Worm (Caenorhabditis elegans): Measurements from ENCODE around the gene T23C6.4.

The T23C6.4 gene

DNA sequence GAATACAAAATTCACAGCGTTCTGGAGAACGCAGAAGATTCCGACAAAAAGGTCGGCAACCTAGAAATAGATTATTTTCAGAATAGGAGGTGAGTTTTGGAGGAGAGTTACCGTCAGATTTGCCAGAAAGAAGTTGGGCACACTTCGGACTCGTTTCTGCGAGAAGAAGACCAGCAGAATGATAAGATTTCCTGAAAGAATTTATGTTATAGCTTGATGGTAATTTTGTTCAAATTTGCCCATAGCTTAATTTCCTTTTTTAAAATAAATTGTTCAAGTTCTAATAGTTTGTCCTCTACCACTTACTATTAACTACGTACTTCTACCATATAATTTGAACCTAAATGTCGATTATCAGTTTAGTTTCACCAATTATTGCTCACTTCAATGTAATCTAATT is 7.4 kb upstream of the T23C6.4 start:
- TF ChIP-seq gmeb-1 (tag; optimal IDR thresholded peaks at IDR 0.05) = no peak
- TF ChIP-seq sma-9 (GFP tag; optimal IDR thresholded peaks at IDR 0.05) = no peak
- no peak for TF ChIP-seq sma-9 (tag; optimal IDR thresholded peaks at IDR 0.05)
- no peak for TF ChIP-seq nhr-12 (tag; optimal IDR thresholded peaks at IDR 0.05)
- no peak for TF ChIP-seq alr-1 (tag; optimal IDR thresholded peaks at IDR 0.05)
- TF ChIP-seq mab-5 (tag; optimal IDR thresholded peaks at IDR 0.05) = no peak
- no peak for TF ChIP-seq mdl-1 (tag; optimal IDR thresholded peaks at IDR 0.05)
- TF ChIP-seq aly-2 (tag; optimal IDR thresholded peaks at IDR 0.05) = no peak
- no peak for TF ChIP-seq fos-1 (tag; optimal IDR thresholded peaks at IDR 0.05)
- TF ChIP-seq nhr-10 (tag; optimal IDR thresholded peaks at IDR 0.05) = no peak
- no peak for TF ChIP-seq unc-39 (tag; optimal IDR thresholded peaks at IDR 0.05)

- peak; percentile 85 for TF ChIP-seq egl-27 (tag; optimal IDR thresholded peaks at IDR 0.05)
- TF ChIP-seq nhr-6 (tag; optimal IDR thresholded peaks at IDR 0.05) = peak; percentile 59
- TF ChIP-seq F13H6.1 (tag; optimal IDR thresholded peaks at IDR 0.05) = peak; percentile 74
- peak; percentile 83 for TF ChIP-seq C34F6.9 (tag; optimal IDR thresholded peaks at IDR 0.05)
- no peak for TF ChIP-seq unc-39 (tag; optimal IDR thresholded peaks at IDR 0.05)
- peak; percentile 73 for TF ChIP-seq sma-9 (GFP tag; optimal IDR thresholded peaks at IDR 0.05)
- no peak for TF ChIP-seq sma-9 (tag; optimal IDR thresholded peaks at IDR 0.05)
- TF ChIP-seq lsy-2 (tag; optimal IDR thresholded peaks at IDR 0.05) = peak; percentile 49 to 81
- no peak for TF ChIP-seq nhr-77 (tag; optimal IDR thresholded peaks at IDR 0.05)
- peak; percentile 81 for TF ChIP-seq crh-2 (tag; optimal IDR thresholded peaks at IDR 0.05)
- peak; percentile 47 for TF ChIP-seq sem-4 (tag; optimal IDR thresholded peaks at IDR 0.05)
- TF ChIP-seq ztf-4 (tag; optimal IDR thresholded peaks at IDR 0.05) = peak; percentile 37
- no peak for TF ChIP-seq dmd-4 (tag; optimal IDR thresholded peaks at IDR 0.05)
- TF ChIP-seq fos-1 (tag; optimal IDR thresholded peaks at IDR 0.05) = peak; percentile 73
- TF ChIP-seq mab-5 (tag; optimal IDR thresholded peaks at IDR 0.05) = peak; percentile 11
- peak; percentile 67 for TF ChIP-seq nhr-21 (tag; optimal IDR thresholded peaks at IDR 0.05)
- peak; percentile 83 for TF ChIP-seq unc-55 (GFP tag; optimal IDR thresholded peaks at IDR 0.05)
- no peak for TF ChIP-seq sma-3 (GFP tag; optimal IDR thresholded peaks at IDR 0.05)
- TF ChIP-seq ceh-82 (tag; optimal IDR thresholded peaks at IDR 0.05) = no peak
- TF ChIP-seq ztf-11 (tag; optimal IDR thresholded peaks at IDR 0.05) = no peak
- TF ChIP-seq R02D3.7 (tag; optimal IDR thresholded peaks at IDR 0.05) = no peak
- TF ChIP-seq nhr-10 (tag; optimal IDR thresholded peaks at IDR 0.05) = no peak
- TF ChIP-seq nhr-25 (tag; optimal IDR thresholded peaks at IDR 0.05) = no peak
- TF ChIP-seq nhr-129 (tag; optimal IDR thresholded peaks at IDR 0.05) = peak; percentile 81
- no peak for TF ChIP-seq lin-13 (GFP tag; optimal IDR thresholded peaks at IDR 0.05)
- TF ChIP-seq snpc-4 (tag; optimal IDR thresholded peaks at IDR 0.05) = peak; percentile 1
- TF ChIP-seq lin-11 (tag; optimal IDR thresholded peaks at IDR 0.05) = peak; percentile 59
- peak; percentile 34 for TF ChIP-seq blmp-1 (tag; optimal IDR thresholded peaks at IDR 0.05; ENCODE audit: insufficient read depth)
- TF ChIP-seq zag-1 (tag; optimal IDR thresholded peaks at IDR 0.05) = peak; percentile 50
These were observed 1.5 kb upstream of the T23C6.4 start, which contains the start of gene mdt-1.2 for ce11 chrX:17151160-17151711. TSS of gene mdt-1.2 (plus strand) at chrX:17151522.

DNA sequence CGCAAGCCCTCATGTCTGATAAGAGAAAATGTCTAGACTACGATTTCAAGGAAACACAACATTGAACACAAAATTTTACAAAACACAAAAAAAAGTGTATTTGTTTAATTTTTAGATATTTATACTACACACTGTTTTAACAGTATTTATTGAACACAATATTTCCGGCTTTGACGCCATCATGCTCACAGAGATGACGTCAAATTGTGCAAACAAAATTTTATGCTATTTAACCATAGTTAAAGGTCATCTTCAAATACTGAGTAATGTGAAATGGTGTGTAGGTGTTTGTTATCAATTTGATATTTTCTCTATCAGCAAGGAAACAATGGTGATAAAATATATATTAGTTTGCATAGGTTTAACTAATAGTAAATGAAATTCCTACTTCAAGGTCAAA is 3.2 kb downstream of the T23C6.4 start:
- TF ChIP-seq lin-13 (GFP tag; optimal IDR thresholded peaks at IDR 0.05) (no peak), dmd-4 (tag; optimal IDR thresholded peaks at IDR 0.05) (no peak), nhr-6 (tag; optimal IDR thresholded peaks at IDR 0.05) (no peak), crh-2 (tag; optimal IDR thresholded peaks at IDR 0.05) (peak; percentile 10), sma-9 (GFP tag; optimal IDR thresholded peaks at IDR 0.05) (peak; percentile 13), sma-9 (tag; optimal IDR thresholded peaks at IDR 0.05) (no peak), fos-1 (tag; optimal IDR thresholded peaks at IDR 0.05) (peak; percentile 77), ztf-4 (tag; optimal IDR thresholded peaks at IDR 0.05) (no peak), mab-5 (tag; optimal IDR thresholded peaks at IDR 0.05) (no peak), skn-1 (tag; optimal IDR thresholded peaks at IDR 0.05) (no peak), unc-55 (GFP tag; optimal IDR thresholded peaks at IDR 0.05) (no peak), nhr-25 (tag; optimal IDR thresholded peaks at IDR 0.05) (no peak), unc-62 (GFP tag; optimal IDR thresholded peaks at IDR 0.05) (no peak), F13H6.1 (tag; optimal IDR thresholded peaks at IDR 0.05) (peak; percentile 25)

DNA sequence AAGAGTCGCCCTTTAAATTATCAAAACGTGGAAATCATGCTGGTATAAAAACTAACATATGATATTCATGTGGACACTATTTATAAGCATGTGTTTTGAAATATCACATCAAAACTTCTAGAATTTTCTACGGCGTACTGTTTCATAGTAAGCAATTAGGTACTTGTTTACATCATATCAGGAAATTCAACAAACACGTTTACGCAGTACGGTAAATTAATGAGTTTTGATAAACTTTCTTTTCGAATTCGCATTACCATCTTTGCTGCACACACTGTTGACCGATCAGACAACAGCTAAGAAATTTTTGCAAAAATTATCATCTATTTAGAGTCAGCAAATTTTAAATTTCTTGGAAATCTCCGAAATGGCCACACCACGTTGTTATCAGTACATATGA is 9.3 kb downstream of the T23C6.4 start:
- TF ChIP-seq sma-3 (GFP tag; optimal IDR thresholded peaks at IDR 0.05) = peak; percentile 23
- no peak for TF ChIP-seq zag-1 (tag; optimal IDR thresholded peaks at IDR 0.05)
- TF ChIP-seq unc-55 (GFP tag; optimal IDR thresholded peaks at IDR 0.05) = no peak
- peak in 1 of 2 experiments; percentile 9 for TF ChIP-seq lsy-2 (tag; optimal IDR thresholded peaks at IDR 0.05)
- peak; percentile 47 for TF ChIP-seq fos-1 (tag; optimal IDR thresholded peaks at IDR 0.05)
- TF ChIP-seq crh-2 (tag; optimal IDR thresholded peaks at IDR 0.05) = peak; percentile 16
- TF ChIP-seq sma-9 (GFP tag; optimal IDR thresholded peaks at IDR 0.05) = peak; percentile 27
- TF ChIP-seq sma-9 (tag; optimal IDR thresholded peaks at IDR 0.05) = no peak
